Worm (Caenorhabditis elegans) whole organism, mixed stage, embryonic: Measurements from ENCODE around the gene Y45F3A.8.

ENCODE experiments used
- M03D4.4 ChIP-seq: sonication (generic microtip); optimal IDR thresholded peaks from 2 replicates; lab custom pipeline; 2017; ENCODE audit warnings: mild to moderate bottlenecking, missing genetic modification characterization, missing compliant biosample characterization
- ceh-39 ChIP-seq: fragments of 150-350 bp; optimal IDR thresholded peaks from 2 replicates; lab custom pipeline; 2014; ENCODE audit warnings: missing biosample characterization, missing genetic modification characterization
- ceh-43 ChIP-seq: fragments of 200-800 bp; sonication (Bioruptor generic); optimal IDR thresholded peaks from 2 replicates; lab custom pipeline; 2018; ENCODE audit warnings: mild to moderate bottlenecking, missing genetic modification characterization, moderate library complexity, missing compliant biosample characterization
- ceh-83 ChIP-seq: fragments of 200-800 bp; sonication (Bioruptor generic); optimal IDR thresholded peaks from 2 replicates; lab custom pipeline; 2018; ENCODE audit warnings: mild to moderate bottlenecking, missing genetic modification characterization, missing compliant biosample characterization
- ces-1 ChIP-seq: fragments of 150-350 bp; optimal IDR thresholded peaks from 2 replicates; lab custom pipeline; 2014; ENCODE audit warnings: missing biosample characterization, missing genetic modification reagents, missing genetic modification characterization
- cnd-1 ChIP-seq: fragments of 200-800 bp; sonication (Bioruptor generic); optimal IDR thresholded peaks from 2 replicates; lab custom pipeline; 2018; ENCODE audit warnings: mild to moderate bottlenecking, missing genetic modification characterization, missing compliant biosample characterization
- drap-1 ChIP-seq: fragments of 200-800 bp; sonication (Bioruptor generic); optimal IDR thresholded peaks from 3 replicates; lab custom pipeline; 2018; ENCODE audit warnings: mild to moderate bottlenecking, missing genetic modification characterization, missing compliant biosample characterization
- flh-1 ChIP-seq: fragments of 200-800 bp; sonication (Bioruptor generic); optimal IDR thresholded peaks from 2 replicates; lab custom pipeline; 2018; ENCODE audit warnings: mild to moderate bottlenecking, missing genetic modification characterization, moderate library complexity, missing compliant biosample characterization
- ham-2 ChIP-seq: fragments of 200-800 bp; sonication (Bioruptor generic); optimal IDR thresholded peaks from 2 replicates; lab custom pipeline; 2018; ENCODE audit warnings: mild to moderate bottlenecking, missing genetic modification characterization, missing compliant biosample characterization
- hlh-1 ChIP-seq: fragments of 150-350 bp; optimal IDR thresholded peaks from 2 replicates; lab custom pipeline; 2014; ENCODE audit warnings: missing biosample characterization, missing genetic modification reagents, missing genetic modification characterization
- lin-32 ChIP-seq: fragments of 200-800 bp; sonication (Bioruptor generic); optimal IDR thresholded peaks from 2 replicates; lab custom pipeline; 2018; ENCODE audit warnings: mild to moderate bottlenecking, missing genetic modification characterization, missing compliant biosample characterization
- lsy-2 ChIP-seq: fragments of 150-350 bp; optimal IDR thresholded peaks from 2 replicates; lab custom pipeline; 2014; ENCODE audit warnings: missing biosample characterization, missing genetic modification characterization
- mep-1 ChIP-seq: fragments of 150-350 bp; optimal IDR thresholded peaks from 2 replicates; lab custom pipeline; 2017; ENCODE audit warnings: missing biosample characterization, missing genetic modification reagents, missing genetic modification characterization, inconsistent platforms
- nhr-12 ChIP-seq: fragments of 150-350 bp; optimal IDR thresholded peaks from 2 replicates; lab custom pipeline; 2014; ENCODE audit warnings: missing biosample characterization, missing genetic modification characterization
- nhr-2 ChIP-seq: fragments of 150-350 bp; optimal IDR thresholded peaks from 2 replicates; lab custom pipeline; 2014; ENCODE audit warnings: missing biosample characterization, missing genetic modification characterization
- nhr-237 ChIP-seq: fragments of 150-350 bp; optimal IDR thresholded peaks from 2 replicates; lab custom pipeline; 2014; ENCODE audit warnings: missing biosample characterization, missing genetic modification characterization
- nhr-28 ChIP-seq: fragments of 150-350 bp; optimal IDR thresholded peaks from 2 replicates; lab custom pipeline; 2014; ENCODE audit warnings: missing biosample characterization, missing genetic modification characterization
- pha-4 ChIP-seq: fragments of 150-350 bp; optimal IDR thresholded peaks from 2 replicates; lab custom pipeline; 2018; ENCODE audit warnings: missing biosample characterization, missing genetic modification reagents, missing genetic modification characterization
- snpc-4 ChIP-seq: fragments of 150-350 bp; optimal IDR thresholded peaks from 2 replicates; lab custom pipeline; 2014; ENCODE audit warnings: missing biosample characterization, missing genetic modification characterization
- sptf-1 ChIP-seq: sonication (generic microtip); optimal IDR thresholded peaks from 2 replicates; lab custom pipeline; 2017; ENCODE audit warnings: mild to moderate bottlenecking, missing genetic modification characterization, moderate library complexity, missing compliant biosample characterization
- tbx-8 ChIP-seq: fragments of 200-800 bp; sonication (Bioruptor generic); optimal IDR thresholded peaks from 2 replicates; lab custom pipeline; 2018; ENCODE audit warnings: mild to moderate bottlenecking, missing genetic modification characterization, moderate library complexity, missing compliant biosample characterization
- unc-62 ChIP-seq: fragments of 150-350 bp; optimal IDR thresholded peaks from 2 replicates; lab custom pipeline; 2014; ENCODE audit warnings: missing biosample characterization, missing genetic modification reagents, missing genetic modification characterization
- zip-8 ChIP-seq: fragments of 150-350 bp; optimal IDR thresholded peaks from 2 replicates; lab custom pipeline; 2014; ENCODE audit warnings: missing biosample characterization, missing genetic modification characterization
- ztf-11 ChIP-seq: fragments of 150-350 bp; optimal IDR thresholded peaks from 2 replicates; lab custom pipeline; 2014; ENCODE audit warnings: missing biosample characterization, missing genetic modification characterization

Y45F3A.8 gene

DNA sequence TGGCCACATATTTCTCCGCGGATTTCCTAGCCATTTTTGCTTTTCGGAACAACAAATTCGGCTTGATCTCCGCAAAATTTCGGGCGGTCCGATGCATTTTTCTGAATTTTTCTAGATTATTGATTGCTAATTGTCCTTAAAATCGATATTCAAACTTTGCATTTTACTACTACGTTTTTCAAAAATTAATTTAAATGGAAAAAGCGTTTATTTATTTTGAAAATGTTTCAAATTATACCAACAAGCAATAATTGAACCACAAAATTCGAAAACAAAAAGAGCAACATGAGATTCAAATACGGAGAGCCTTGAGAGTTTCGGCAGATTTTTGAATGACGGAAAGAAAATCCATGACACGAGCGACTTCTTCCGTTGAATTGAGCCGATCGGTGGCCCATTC is 2.4 kb upstream of the Y45F3A.8 start, which contains the start of gene Y45F3A.9:
Gene Y45F3A.9, minus strand, starts transcription at position 101 of the 400 bp plus-strand sequence.
- no peak for TF ChIP-seq zip-8 (tag; lab: Kevin White, UChicago)

- TF ChIP-seq drap-1 (GFP tag; lab: Kevin White, UChicago) (no peak), ceh-83 (peak; percentile 7)
Measured at ce11 chrIII:10592074-10592473, 555 bp downstream of the Y45F3A.8 start.

ce11 chrIII:10586243-10586642 is 6.4 kb downstream of the Y45F3A.8 start, which contains the start of gene Y45F3A.5:
TSS of gene Y45F3A.5 (minus strand) at chrIII:10586343.
- no peak for TF ChIP-seq tbx-8
- TF ChIP-seq ceh-39: no peak
- TF ChIP-seq mep-1 (tag; lab: Kevin White, UChicago): no peak
- TF ChIP-seq hlh-1 (tag; lab: Kevin White, UChicago): no peak
- TF ChIP-seq lsy-2 (tag; lab: Kevin White, UChicago): no peak
- TF ChIP-seq nhr-2 (tag; lab: Kevin White, UChicago): no peak
- no peak for TF ChIP-seq unc-62 (GFP tag; lab: Kevin White, UChicago)
- no peak for TF ChIP-seq nhr-237 (tag; lab: Kevin White, UChicago)
- no peak for TF ChIP-seq zip-8 (tag; lab: Kevin White, UChicago)
- no peak for TF ChIP-seq drap-1 (GFP tag; lab: Kevin White, UChicago)

- TF ChIP-seq nhr-28 (tag; lab: Kevin White, UChicago): no peak
- peak; percentile 87 for TF ChIP-seq ces-1 (GFP tag; lab: Kevin White, UChicago)
Measured at ce11 chrIII:10583483-10583882, 9.1 kb downstream of the Y45F3A.8 start.

DNA sequence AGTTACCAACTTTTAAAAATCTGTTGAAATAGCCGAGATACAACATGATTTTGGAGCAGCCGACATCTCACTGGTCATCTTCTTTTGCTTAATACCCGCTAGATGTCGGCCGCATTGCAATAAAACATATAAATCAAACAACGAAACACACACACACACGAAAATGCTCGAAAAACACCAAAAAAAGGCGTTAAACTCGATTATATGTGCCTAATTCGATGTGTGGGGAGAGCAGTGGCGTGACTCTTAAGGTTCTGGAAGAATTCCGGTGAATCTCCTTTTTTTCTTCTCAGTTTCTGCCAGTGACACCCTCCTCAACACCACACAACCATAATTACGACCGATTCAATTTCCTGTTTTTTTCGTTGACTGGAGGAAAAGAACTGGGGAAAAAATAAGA is 12.4 kb downstream of the Y45F3A.8 start:
- no peak for TF ChIP-seq flh-1
- no peak for TF ChIP-seq snpc-4 (tag; lab: Kevin White, UChicago)
- TF ChIP-seq cnd-1 (tag; lab: Kevin White, UChicago): no peak
- no peak for TF ChIP-seq hlh-1 (tag; lab: Kevin White, UChicago)
- TF ChIP-seq ceh-39: no peak
- TF ChIP-seq ceh-43 (GFP tag; lab: Kevin White, UChicago): no peak
- TF ChIP-seq lsy-2 (tag; lab: Kevin White, UChicago): no peak
- TF ChIP-seq ceh-83: no peak
- no peak for TF ChIP-seq lin-32
- TF ChIP-seq drap-1 (GFP tag; lab: Kevin White, UChicago): no peak
- TF ChIP-seq ham-2 (GFP tag; lab: Kevin White, UChicago): no peak
- no peak for TF ChIP-seq pha-4 (tag; lab: Kevin White, UChicago)
- no peak for TF ChIP-seq ztf-11 (tag; lab: Kevin White, UChicago)
- TF ChIP-seq zip-8 (tag; lab: Kevin White, UChicago): no peak
- no peak for TF ChIP-seq nhr-2 (tag; lab: Kevin White, UChicago)
- no peak for TF ChIP-seq tbx-8
- no peak for TF ChIP-seq mep-1 (tag; lab: Kevin White, UChicago)
- no peak for TF ChIP-seq M03D4.4 (tag; lab: Kevin White, UChicago)
- TF ChIP-seq sptf-1 (tag; lab: Kevin White, UChicago): no peak

- TF ChIP-seq unc-62 (GFP tag; lab: Kevin White, UChicago) (no peak), ztf-11 (tag; lab: Kevin White, UChicago) (no peak), nhr-12 (tag; lab: Kevin White, UChicago) (no peak)
- TF ChIP-seq, all 35 proteins: peak for 0
Measured at ce11 chrIII:10578873-10579272, 13.8 kb downstream of the Y45F3A.8 start.

- no peak for TF ChIP-seq sptf-1 (tag; lab: Kevin White, UChicago)
- TF ChIP-seq ces-1 (GFP tag; lab: Kevin White, UChicago): peak; percentile 73
Measured at ce11 chrIII:10577782-10578181, 14.8 kb downstream of the Y45F3A.8 start.

DNA sequence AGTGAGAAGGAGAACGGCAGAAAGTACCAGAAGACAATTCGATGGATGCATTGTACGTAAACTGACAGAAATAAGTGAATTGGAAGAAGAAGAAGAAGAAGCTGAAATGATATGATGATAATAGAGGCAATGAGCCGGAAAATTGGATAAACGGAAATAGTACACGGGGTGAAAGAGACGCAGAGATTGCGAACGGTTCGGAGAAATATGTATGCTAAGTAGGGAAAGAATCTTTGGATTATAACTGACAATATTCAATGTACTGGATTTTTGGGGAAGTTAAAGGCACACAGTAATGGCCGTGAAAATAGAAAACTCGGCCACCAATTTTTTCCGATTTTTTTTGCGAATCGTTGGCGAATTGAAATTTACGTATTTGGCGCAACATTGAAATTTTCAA is 17.3 kb downstream of the Y45F3A.8 start, which contains the start of gene Y45F3A.4:
Gene Y45F3A.4, minus strand, starts transcription at position 101 of the 400 bp plus-strand sequence.
- TF ChIP-seq nhr-28 (tag; lab: Kevin White, UChicago): no peak
- no peak for TF ChIP-seq lsy-2 (tag; lab: Kevin White, UChicago)
- TF ChIP-seq drap-1 (GFP tag; lab: Kevin White, UChicago): no peak
